Worm (Caenorhabditis elegans): ENCODE measurements around the gene Y77E11A.8.

Y77E11A.8 gene

DNA sequence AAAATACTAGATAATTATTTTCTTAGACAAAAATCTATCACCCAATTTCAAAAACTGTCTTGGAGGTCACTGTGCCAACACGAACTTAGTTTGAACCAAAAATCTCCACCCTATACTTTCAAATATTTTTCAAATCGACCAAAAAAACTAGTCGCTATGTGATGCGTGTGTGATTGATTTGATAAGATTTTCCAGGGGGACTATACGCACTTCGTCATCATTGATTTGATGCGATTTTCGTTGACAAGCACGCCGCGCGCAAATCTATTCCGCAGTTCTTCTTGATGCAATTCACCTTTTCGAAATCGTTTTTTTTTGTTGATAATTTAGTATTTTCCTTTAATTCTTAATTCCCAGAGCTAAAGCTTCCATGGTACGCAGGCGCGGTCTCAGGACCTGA is 28.6 kb upstream of the Y77E11A.8 start:
- TF ChIP-seq sea-2 (GFP tag; optimal IDR thresholded peaks at IDR 0.05) (no peak), nhr-23 (tag; optimal IDR thresholded peaks at IDR 0.05) (peak; percentile 41)

DNA sequence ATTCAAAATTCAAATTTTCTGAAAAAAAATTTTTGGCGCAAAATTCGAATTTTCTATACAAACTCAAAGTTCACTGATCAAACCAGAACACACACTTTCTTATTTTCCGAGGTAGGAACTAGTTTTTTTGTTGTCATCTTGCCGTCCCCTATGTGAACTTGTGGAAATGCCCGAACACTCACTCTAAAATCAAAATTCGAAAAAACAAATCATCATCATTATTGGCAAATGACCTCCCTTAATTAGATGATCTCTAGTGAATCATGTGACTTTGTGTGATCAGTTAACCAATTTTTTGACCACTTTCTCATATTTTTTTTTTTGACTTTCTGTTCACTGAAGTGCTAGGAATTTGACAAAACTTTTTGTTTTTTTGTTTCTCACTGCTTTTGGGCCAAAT is 27.6 kb upstream of the Y77E11A.8 start:
- no peak for TF ChIP-seq nhr-67 (tag; optimal IDR thresholded peaks at IDR 0.05)
- TF ChIP-seq lsy-12 (tag; optimal IDR thresholded peaks at IDR 0.05), result no peak
- no peak for TF ChIP-seq elt-3 (tag; optimal IDR thresholded peaks at IDR 0.05)
- peak; percentile 36 for TF ChIP-seq nhr-25 (tag; optimal IDR thresholded peaks at IDR 0.05)
- no peak for TF ChIP-seq nhr-23 (tag; optimal IDR thresholded peaks at IDR 0.05)
- TF ChIP-seq nhr-28 (tag; optimal IDR thresholded peaks at IDR 0.05), result no peak

DNA sequence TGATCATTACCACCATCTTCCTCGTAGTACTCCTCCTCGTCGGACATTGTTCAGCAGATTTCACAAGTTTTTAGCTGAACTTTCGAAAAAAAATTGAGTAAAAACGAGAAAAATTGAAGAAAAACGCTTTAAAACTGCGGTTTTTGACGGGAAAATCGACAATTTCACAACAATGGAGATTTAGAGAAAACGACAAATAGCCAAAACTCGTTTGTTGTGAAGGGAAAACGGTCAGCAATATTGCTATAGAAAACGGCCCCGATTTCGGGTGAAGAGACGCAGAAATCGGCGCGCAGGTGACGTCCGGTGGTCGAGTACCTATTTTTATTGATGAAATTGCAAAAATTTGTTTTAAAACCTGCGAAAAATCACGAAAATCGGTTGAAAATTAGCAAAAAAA is 21.1 kb upstream of the Y77E11A.8 start, which contains the start of gene clp-7:
TSS of gene clp-7 (minus strand) at position 47 of the 400 bp plus-strand sequence.
- TF ChIP-seq nhr-11 (tag; optimal IDR thresholded peaks at IDR 0.05) (no peak), nhr-23 (tag; optimal IDR thresholded peaks at IDR 0.05) (peak; percentile 30), nhr-25 (tag; optimal IDR thresholded peaks at IDR 0.05) (peak; percentile 1)

DNA sequence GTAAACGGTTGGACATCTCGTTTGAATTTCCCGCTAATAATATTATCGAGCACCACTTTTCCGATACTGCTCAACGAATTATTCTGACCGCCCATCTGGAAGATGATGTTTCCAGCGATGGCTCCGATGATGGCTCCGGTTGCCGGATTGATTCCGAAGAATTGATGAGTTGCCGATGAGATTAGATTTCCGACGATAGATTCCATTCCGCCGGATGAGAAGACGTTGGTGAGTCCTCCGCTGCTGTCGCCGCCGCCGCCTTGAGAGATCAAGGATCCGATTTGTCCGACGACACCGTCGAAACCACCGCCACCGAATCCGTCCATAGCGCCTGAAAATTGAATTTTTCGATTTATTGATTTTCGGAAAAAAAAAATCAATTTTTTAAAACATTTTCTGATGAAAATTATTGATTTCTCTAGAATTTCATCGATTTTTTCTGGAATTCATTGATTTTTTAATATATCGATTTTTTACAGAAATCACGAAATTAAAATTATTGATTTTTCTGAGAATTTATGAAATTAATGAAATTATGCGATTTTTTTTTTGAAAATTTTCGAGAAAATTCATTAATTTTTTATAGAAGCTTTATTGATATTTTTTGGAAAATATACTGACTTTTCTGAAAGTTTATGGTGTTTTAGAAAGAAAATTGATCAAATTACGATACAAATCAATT is 19.3 kb upstream of the Y77E11A.8 start:
- TF ChIP-seq ceh-28 (tag; optimal IDR thresholded peaks at IDR 0.05), result peak; percentile 68
- TF ChIP-seq ztf-11 (tag; optimal IDR thresholded peaks at IDR 0.05), result no peak

DNA sequence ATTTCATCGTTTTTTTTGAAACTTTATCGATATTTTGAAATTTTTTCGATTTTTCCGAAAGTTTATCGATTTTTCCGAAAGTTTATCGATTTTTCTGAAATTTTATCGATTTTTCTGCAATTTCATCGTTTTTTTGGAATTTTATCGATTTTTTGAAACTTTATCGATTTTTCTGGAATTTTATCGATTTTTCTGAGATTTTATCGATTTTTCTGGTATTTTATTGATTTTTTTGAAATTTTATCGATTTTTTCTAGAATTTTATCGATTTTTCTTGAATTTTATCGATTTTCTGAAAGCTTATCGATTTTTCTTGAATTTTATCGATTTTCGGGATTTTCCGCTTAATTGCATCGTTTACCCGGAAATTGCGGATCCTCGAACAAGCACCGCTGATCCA is 18.7 kb upstream of the Y77E11A.8 start:
- TF ChIP-seq fkh-10 (GFP tag; optimal IDR thresholded peaks at IDR 0.05), result no peak
- TF ChIP-seq ceh-28 (tag; optimal IDR thresholded peaks at IDR 0.05), result peak; percentile 97

DNA sequence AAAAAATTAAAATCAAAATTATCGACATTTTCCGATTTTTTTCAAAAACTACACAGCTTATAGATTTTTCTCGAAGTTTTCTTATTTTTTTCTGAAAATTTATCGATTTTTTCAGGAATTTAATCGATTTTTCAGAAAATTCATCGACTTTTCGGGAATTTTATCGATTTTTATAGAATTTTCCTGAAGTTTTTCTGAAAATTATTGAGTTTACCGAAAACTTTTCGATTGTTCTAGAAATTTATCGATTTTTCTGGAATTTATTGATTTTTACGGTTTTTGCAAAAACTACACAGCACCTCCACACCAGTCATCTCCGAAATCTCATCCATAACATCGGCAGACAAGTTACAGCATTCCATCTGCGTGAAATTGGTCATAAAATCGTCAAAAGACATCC is 12.8 kb upstream of the Y77E11A.8 start:
- TF ChIP-seq nhr-25 (tag; optimal IDR thresholded peaks at IDR 0.05) (no peak), nhr-237 (tag; optimal IDR thresholded peaks at IDR 0.05) (no peak), ceh-16 (tag; optimal IDR thresholded peaks at IDR 0.05) (no peak), lin-39 (tag; optimal IDR thresholded peaks at IDR 0.05) (no peak), ceh-28 (tag; optimal IDR thresholded peaks at IDR 0.05) (peak; percentile 84), hmg-11 (tag; optimal IDR thresholded peaks at IDR 0.05) (no peak), nhr-23 (tag; optimal IDR thresholded peaks at IDR 0.05) (no peak)

DNA sequence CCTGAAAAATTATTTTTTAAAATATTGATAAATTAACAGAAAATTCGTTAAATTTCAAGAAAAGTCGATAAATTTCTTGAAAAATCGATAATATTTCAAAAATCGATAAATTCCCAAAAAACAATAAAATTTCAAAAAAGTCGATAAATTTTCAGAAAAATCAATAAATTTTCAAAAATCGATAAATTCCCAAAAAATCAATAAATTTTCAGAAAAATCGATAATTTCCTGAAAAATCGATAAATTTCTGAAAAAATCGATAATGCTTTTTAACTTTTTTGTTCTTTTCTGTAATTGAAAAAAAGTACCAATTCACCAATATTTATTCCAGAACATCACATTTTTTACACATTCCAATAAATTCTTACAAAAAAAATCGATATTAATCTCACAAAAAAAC is 10.3 kb upstream of the Y77E11A.8 start:
- TF ChIP-seq ceh-28 (tag; optimal IDR thresholded peaks at IDR 0.05) (peak; percentile 99), ZK546.5 (tag; optimal IDR thresholded peaks at IDR 0.05) (no peak)

DNA sequence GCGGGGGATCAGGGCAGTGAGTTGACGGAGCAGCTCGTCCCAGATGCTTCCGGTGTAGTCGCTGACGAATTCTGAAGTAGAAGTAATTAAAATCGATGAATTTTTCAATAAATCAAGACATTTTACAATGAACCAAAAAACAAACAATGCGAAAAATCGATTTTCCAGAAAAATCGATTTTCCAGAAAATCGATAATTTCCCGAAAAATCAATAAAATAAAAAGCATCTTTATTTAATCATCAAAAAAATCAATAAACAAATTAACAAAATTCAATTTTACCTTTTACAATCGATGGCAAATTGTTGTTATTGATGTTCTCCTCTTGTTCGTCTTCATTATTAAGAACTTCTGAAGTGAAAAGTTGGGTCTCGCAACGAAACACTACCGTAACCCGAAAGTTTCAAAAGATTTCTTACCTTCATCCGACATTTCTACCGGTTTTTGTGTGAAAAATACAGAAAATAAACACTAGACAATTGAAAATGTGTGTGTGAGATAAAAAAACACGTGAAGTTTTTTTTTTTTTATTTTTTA is 9.8 kb upstream of the Y77E11A.8 start, which contains the start of gene clp-6:
TSS of gene clp-6 (minus strand) at position 486 of the 536 bp plus-strand sequence.
- TF ChIP-seq ceh-28 (tag; optimal IDR thresholded peaks at IDR 0.05) (peak; percentile 93), nfya-1 (tag; optimal IDR thresholded peaks at IDR 0.05; ENCODE audit: insufficient read depth) (no peak)

DNA sequence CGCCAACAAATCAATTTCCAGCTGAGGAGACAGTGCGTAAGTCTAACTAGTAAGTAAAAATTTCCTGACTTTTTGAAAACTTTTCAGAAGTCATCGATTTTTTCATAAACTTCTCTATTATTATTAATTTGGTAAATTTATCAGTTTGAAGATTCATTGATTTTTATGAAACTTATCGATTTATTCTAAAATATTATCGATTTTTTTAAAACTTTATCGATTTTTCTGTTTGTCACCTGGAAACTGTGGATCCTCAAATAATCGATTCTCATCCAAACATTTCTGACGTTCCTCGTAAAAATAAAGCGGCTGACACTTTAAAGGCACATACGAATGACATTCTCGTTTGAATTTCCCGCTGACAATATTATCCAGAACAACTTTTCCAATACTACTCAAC is 9.1 kb upstream of the Y77E11A.8 start:
- TF ChIP-seq nhr-25 (tag; optimal IDR thresholded peaks at IDR 0.05), result no peak
- peak; percentile 87 for TF ChIP-seq ceh-28 (tag; optimal IDR thresholded peaks at IDR 0.05)

DNA sequence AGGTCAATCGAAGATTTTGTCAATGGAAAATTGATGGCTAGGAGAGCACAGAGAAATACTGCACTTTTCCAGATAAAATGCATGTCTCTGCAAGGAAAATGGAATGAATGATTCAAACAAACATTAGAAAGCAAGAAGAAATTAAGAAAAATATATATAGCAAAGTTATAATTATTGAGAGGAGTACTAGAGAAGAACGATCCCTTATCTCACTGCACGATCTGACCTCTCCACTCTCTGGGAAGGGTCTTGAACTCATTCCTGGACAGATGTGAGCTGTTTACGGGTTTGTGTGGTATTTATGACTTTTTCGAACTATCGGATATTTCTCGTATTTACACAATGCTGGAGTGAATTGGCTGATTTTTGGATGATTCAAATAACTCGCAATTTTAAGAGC is 5.4 kb upstream of the Y77E11A.8 start, which contains the start of gene Y77E11A.23:
TSS of gene Y77E11A.23 (minus strand) at position 107 of the 400 bp plus-strand sequence.
- TF ChIP-seq pha-4 (tag; optimal IDR thresholded peaks at IDR 0.05) (no peak), daf-12 (tag; optimal IDR thresholded peaks at IDR 0.05) (no peak), lsy-12 (tag; optimal IDR thresholded peaks at IDR 0.05) (no peak), ceh-82 (tag; optimal IDR thresholded peaks at IDR 0.05) (no peak), skn-1 (tag; optimal IDR thresholded peaks at IDR 0.05) (no peak), unc-39 (tag; optimal IDR thresholded peaks at IDR 0.05) (no peak), nhr-43 (tag; optimal IDR thresholded peaks at IDR 0.05; ENCODE audit: poor library complexity, severe bottlenecking) (no peak), nhr-25 (tag; optimal IDR thresholded peaks at IDR 0.05) (no peak), nhr-11 (tag; optimal IDR thresholded peaks at IDR 0.05) (no peak), fkh-2 (tag; optimal IDR thresholded peaks at IDR 0.05) (no peak)

Measured in whole organism, L3 larva.